Worm (Caenorhabditis elegans): ENCODE measurements around the gene gsto-2.

DNA sequence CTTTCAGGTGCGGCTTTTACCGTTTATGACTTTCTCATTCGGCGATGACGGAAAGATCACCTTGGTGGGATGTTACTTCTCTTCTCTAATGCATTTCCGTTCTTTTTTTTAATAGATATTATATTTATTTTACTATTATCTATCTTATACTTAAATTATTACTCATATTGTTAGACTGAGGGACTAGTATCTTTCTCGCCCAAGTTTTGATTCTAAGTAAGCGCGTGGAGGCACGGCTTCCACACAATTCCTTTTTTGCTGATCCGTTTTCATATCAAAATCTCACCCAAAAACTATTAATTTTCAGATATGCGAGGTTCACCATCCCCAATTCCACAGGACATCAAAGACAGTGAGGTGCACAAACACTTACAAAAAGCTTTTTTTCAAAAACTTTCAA is 24.8 kb upstream of the gsto-2 start, which contains the start of gene ZC21.10:
- TF ChIP-seq W03F9.2 (tag; optimal IDR thresholded peaks at IDR 0.05) (no peak), dao-5 (tag; optimal IDR thresholded peaks at IDR 0.05) (no peak), him-1 (tag; optimal IDR thresholded peaks at IDR 0.05) (no peak)

All from whole organism, L4/young adult.